Worm (Caenorhabditis elegans) whole organism, L1 larva: ENCODE results near the gene chil-7.
A peak's percentile ranks its signal among the peaks of the same experiment; 100 is the strongest.

ENCODE experiments used
- F16B12.6 ChIP-seq: fragments of 150-350 bp; optimal IDR thresholded peaks from 2 replicates; lab custom pipeline; 2014; ENCODE audit warnings: missing biosample characterization, missing genetic modification characterization
- Y116A8C.19 ChIP-seq: sonication (generic microtip); optimal IDR thresholded peaks from 2 replicates; lab custom pipeline; 2016; ENCODE audit warnings: missing compliant biosample characterization, missing genetic modification characterization, borderline replicate concordance
- aha-1 ChIP-seq: fragments of 150-350 bp; optimal IDR thresholded peaks from 2 replicates; lab custom pipeline; 2014; ENCODE audit warnings: missing biosample characterization, missing genetic modification characterization
- aly-2 ChIP-seq: fragments of 150-350 bp; optimal IDR thresholded peaks from 2 replicates; lab custom pipeline; 2014; ENCODE audit warnings: missing biosample characterization, missing genetic modification characterization
- ama-1 ChIP-seq: fragments of 150-350 bp; optimal IDR thresholded peaks from 2 replicates; lab custom pipeline; 2014
- ceh-8 ChIP-seq: fragments of 200-800 bp; sonication (Bioruptor generic); optimal IDR thresholded peaks from 2 replicates; lab custom pipeline; 2018; ENCODE audit warnings: mild to moderate bottlenecking, missing genetic modification characterization, moderate library complexity, missing compliant biosample characterization
- ces-1 ChIP-seq: fragments of 150-350 bp; optimal IDR thresholded peaks from 2 replicates; lab custom pipeline; 2014; ENCODE audit warnings: missing biosample characterization, missing genetic modification reagents, missing genetic modification characterization
- efl-1 ChIP-seq, 4 experiments: fragments of 150-350 bp; optimal IDR thresholded peaks in 3 of 4; peaks in 1 of 4; 1 replicate in 1 of 4; 2 replicates in 3 of 4; lab custom pipeline; 2014; ENCODE audit warnings: missing biosample characterization in 2 of 4, missing genetic modification characterization in 2 of 4, missing genetic modification reagents in 2 of 4
- egl-13 ChIP-seq: sonication (generic microtip); optimal IDR thresholded peaks from 2 replicates; lab custom pipeline; 2016; ENCODE audit warnings: missing genotype, missing genetic modification reagents, missing genetic modification characterization, missing compliant biosample characterization
- elt-2 ChIP-seq: sonication (generic microtip); optimal IDR thresholded peaks from 2 replicates; lab custom pipeline; 2016; ENCODE audit warnings: missing genetic modification characterization, mild to moderate bottlenecking, inconsistent platforms, missing compliant biosample characterization, missing genetic modification reagents
- elt-3 ChIP-seq, 6 experiments: fragments of 150-350 bp in 1 of 6; sonication (generic microtip); optimal IDR thresholded peaks; 2 replicates each; lab custom pipeline; 2017 to 2018; ENCODE audit warnings: missing biosample characterization in 6 of 6, missing genetic modification characterization in 6 of 6, inconsistent platforms in 1 of 6
- ets-5 ChIP-seq: fragments of 200-800 bp; sonication (Bioruptor generic); IDR thresholded peaks from 2 replicates; pipeline ENCODE4 v1.3.6; 2022; ENCODE audit warnings: missing genetic modification characterization, missing compliant biosample characterization
- fkh-4 ChIP-seq: sonication (generic microtip); optimal IDR thresholded peaks from 2 replicates; lab custom pipeline; 2016; ENCODE audit warnings: missing compliant biosample characterization, missing genetic modification characterization, borderline replicate concordance
- hlh-17 ChIP-seq: fragments of 200-800 bp; sonication (Bioruptor generic); optimal IDR thresholded peaks from 2 replicates; lab custom pipeline; 2018; ENCODE audit warnings: missing genetic modification characterization, mild to moderate bottlenecking, missing compliant biosample characterization, moderate library complexity, borderline replicate concordance
- hlh-4 ChIP-seq: sonication (generic microtip); optimal IDR thresholded peaks from 2 replicates; lab custom pipeline; 2016; ENCODE audit warnings: mild to moderate bottlenecking, missing genetic modification characterization, missing compliant biosample characterization
- irx-1 ChIP-seq: sonication (generic microtip); optimal IDR thresholded peaks from 2 replicates; lab custom pipeline; 2016; ENCODE audit warnings: missing genetic modification characterization, missing compliant biosample characterization
- isw-1 ChIP-seq: fragments of 200-800 bp; sonication (Bioruptor generic); IDR thresholded peaks from 2 replicates; pipeline ENCODE4 v1.3.6; 2022; ENCODE audit warnings: missing genetic modification characterization, missing compliant biosample characterization
- lin-13 ChIP-seq: fragments of 150-350 bp; optimal IDR thresholded peaks from 2 replicates; lab custom pipeline; 2014; ENCODE audit warnings: missing biosample characterization, missing genetic modification reagents, missing genetic modification characterization
- lin-15B ChIP-seq: fragments of 150-350 bp; sonication (generic microtip); optimal IDR thresholded peaks from 3 replicates; lab custom pipeline; 2014; ENCODE audit warnings: missing biosample characterization, missing genetic modification characterization
- lin-35 ChIP-seq, 2 experiments: fragments of 150-350 bp; optimal IDR thresholded peaks; 2 replicates each; lab custom pipeline; 2014; ENCODE audit warnings: missing biosample characterization in 2 of 2, missing genetic modification characterization in 2 of 2, missing genetic modification reagents in 2 of 2
- lin-39 ChIP-seq: fragments of 150-350 bp; optimal IDR thresholded peaks from 2 replicates; lab custom pipeline; 2014; ENCODE audit warnings: missing biosample characterization, missing genetic modification reagents, missing genetic modification characterization
- lir-3 ChIP-seq: sonication (generic microtip); optimal IDR thresholded peaks from 2 replicates; lab custom pipeline; 2016; ENCODE audit warnings: mild to moderate bottlenecking, missing genetic modification characterization, moderate library complexity, missing compliant biosample characterization; ENCODE audit not compliant: poor library complexity
- lsy-2 ChIP-seq, 2 experiments: fragments of 150-350 bp; optimal IDR thresholded peaks; 2 replicates each; lab custom pipeline; 2014; ENCODE audit warnings: missing biosample characterization in 2 of 2, missing genetic modification characterization in 2 of 2
- mab-9 ChIP-seq: fragments of 200-800 bp; sonication (Bioruptor generic); IDR thresholded peaks from 2 replicates; pipeline ENCODE4 v1.3.6; 2022; ENCODE audit warnings: missing genetic modification reagents, missing genetic modification characterization, missing compliant biosample characterization
- mdl-1 ChIP-seq, 2 experiments: fragments of 150-350 bp; optimal IDR thresholded peaks; 2 replicates each; lab custom pipeline; 2014 to 2017; ENCODE audit warnings: missing biosample characterization in 2 of 2, missing genetic modification characterization in 2 of 2, inconsistent platforms in 1 of 2
- mef-2 ChIP-seq: fragments of 150-350 bp; optimal IDR thresholded peaks from 2 replicates; lab custom pipeline; 2014; ENCODE audit warnings: missing biosample characterization, missing genetic modification characterization
- nhr-19 ChIP-seq: fragments of 200-800 bp; sonication (Bioruptor generic); conservative IDR thresholded peaks from 2 replicates; pipeline ENCODE4 v1.3.6; 2022; ENCODE audit warnings: missing genetic modification characterization, missing compliant biosample characterization
- nhr-237 ChIP-seq: fragments of 150-350 bp; optimal IDR thresholded peaks from 2 replicates; lab custom pipeline; 2014; ENCODE audit warnings: missing biosample characterization, missing genetic modification characterization
- nhr-47 ChIP-seq: sonication (generic microtip); optimal IDR thresholded peaks from 2 replicates; lab custom pipeline; 2016; ENCODE audit warnings: mild to moderate bottlenecking, missing genetic modification characterization, moderate library complexity, missing compliant biosample characterization
- nhr-71 ChIP-seq: sonication (generic microtip); optimal IDR thresholded peaks from 2 replicates; lab custom pipeline; 2016; ENCODE audit warnings: mild to moderate bottlenecking, missing genetic modification characterization, moderate library complexity, missing compliant biosample characterization
- nhr-84 ChIP-seq: sonication (generic microtip); optimal IDR thresholded peaks from 2 replicates; lab custom pipeline; 2017; ENCODE audit warnings: missing biosample characterization, missing genetic modification characterization
- nhr-85 ChIP-seq: sonication (generic microtip); peaks from one replicate; lab custom pipeline; 2016; ENCODE audit warnings: missing genetic modification characterization, inconsistent platforms, missing compliant biosample characterization
- pag-3 ChIP-seq: sonication (generic microtip); optimal IDR thresholded peaks from 2 replicates; lab custom pipeline; 2017; ENCODE audit warnings: missing genetic modification characterization, mild to moderate bottlenecking, missing compliant biosample characterization, antibody characterized with exemption, borderline replicate concordance; ENCODE audit not compliant: insufficient read depth
- snpc-4 ChIP-seq: fragments of 150-350 bp; optimal IDR thresholded peaks from 2 replicates; lab custom pipeline; 2014; ENCODE audit warnings: missing biosample characterization, missing genetic modification characterization
- sox-4 ChIP-seq: sonication (generic microtip); optimal IDR thresholded peaks from 2 replicates; lab custom pipeline; 2016; ENCODE audit warnings: missing genetic modification characterization, missing compliant biosample characterization
- swsn-7 ChIP-seq: sonication (generic microtip); optimal IDR thresholded peaks from 2 replicates; lab custom pipeline; 2016; ENCODE audit warnings: missing genetic modification characterization, missing compliant biosample characterization
- tbx-2 ChIP-seq: sonication (generic microtip); optimal IDR thresholded peaks from 2 replicates; lab custom pipeline; 2016; ENCODE audit warnings: missing genetic modification characterization, missing compliant biosample characterization
- tlp-1 ChIP-seq: fragments of 150-350 bp; optimal IDR thresholded peaks from 2 replicates; lab custom pipeline; 2014; ENCODE audit warnings: missing biosample characterization, missing genetic modification characterization
- unc-130 ChIP-seq: fragments of 150-350 bp; optimal IDR thresholded peaks from 2 replicates; lab custom pipeline; 2017; ENCODE audit warnings: missing biosample characterization, missing genetic modification characterization, inconsistent platforms
- unc-30 ChIP-seq: sonication (generic microtip); optimal IDR thresholded peaks from 2 replicates; lab custom pipeline; 2017; ENCODE audit warnings: missing biosample characterization, missing genetic modification characterization
- unc-62 ChIP-seq: fragments of 150-350 bp; optimal IDR thresholded peaks from 2 replicates; lab custom pipeline; 2014; ENCODE audit warnings: missing biosample characterization, missing genetic modification reagents, missing genetic modification characterization
- unc-98 ChIP-seq: fragments of 200-800 bp; sonication (Bioruptor generic); IDR thresholded peaks from 2 replicates; pipeline ENCODE4 v1.3.6; 2022; ENCODE audit warnings: missing genetic modification characterization, missing compliant biosample characterization
- vab-15 ChIP-seq: sonication (generic microtip); optimal IDR thresholded peaks from 2 replicates; lab custom pipeline; 2017; ENCODE audit warnings: missing genotype, mild to moderate bottlenecking, missing genetic modification characterization, missing compliant biosample characterization
- xbp-1 ChIP-seq: sonication (generic microtip); optimal IDR thresholded peaks from 2 replicates; lab custom pipeline; 2016; ENCODE audit warnings: missing genetic modification characterization, missing compliant biosample characterization
- zip-4 ChIP-seq: fragments of 200-800 bp; sonication (Bioruptor generic); optimal IDR thresholded peaks from 2 replicates; lab custom pipeline; 2018; ENCODE audit warnings: mild to moderate bottlenecking, missing genetic modification characterization, moderate library complexity, missing compliant biosample characterization
- ztf-11 ChIP-seq, 2 experiments: sonication (generic microtip); optimal IDR thresholded peaks; 2 replicates each; lab custom pipeline; 2016 to 2017; ENCODE audit warnings: missing genetic modification characterization in 2 of 2, missing biosample characterization in 1 of 2, missing compliant biosample characterization in 1 of 2
- ztf-4 ChIP-seq: fragments of 150-350 bp; optimal IDR thresholded peaks from 2 replicates; lab custom pipeline; 2014; ENCODE audit warnings: missing biosample characterization, missing genetic modification characterization

Gene chil-7

DNA sequence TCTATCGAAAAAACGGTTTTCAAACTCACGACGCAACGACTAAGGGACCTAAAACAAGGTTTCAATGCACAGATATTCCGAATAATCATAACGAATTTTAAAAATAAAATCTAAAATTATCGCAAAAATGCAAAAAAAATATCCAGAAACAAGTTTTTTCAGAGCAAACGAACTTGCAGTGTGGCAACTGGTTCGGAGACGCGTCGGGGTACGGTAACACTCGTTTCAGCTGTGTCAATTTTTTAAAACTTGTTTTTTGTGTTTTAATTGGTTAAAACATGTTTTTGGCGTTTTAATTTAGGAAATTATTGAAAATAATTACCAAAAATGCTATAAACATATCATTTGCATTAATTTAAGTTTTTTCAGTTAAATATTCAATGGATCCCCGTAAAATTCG lies 21.4 kb upstream of the chil-7 start, which contains the start of gene C08H9.16 (continued):
- no peak for TF ChIP-seq lir-3 (tag; lab: Kevin White, UChicago)
- no peak for TF ChIP-seq ets-5 (GFP tag; lab: Robert Waterston, UW)
- peak; percentile 31 for TF ChIP-seq tbx-2
- TF ChIP-seq lin-39 (tag; lab: Kevin White, UChicago): no peak
- no peak for TF ChIP-seq F16B12.6 (tag; lab: Kevin White, UChicago)
- TF ChIP-seq efl-1 (optimal IDR thresholded peaks at IDR 0.05; lab: Kevin White, UChicago): peak; percentile 63 to 68
- peak; percentile 53 to 94 for TF ChIP-seq efl-1 (GFP tag; optimal IDR thresholded peaks at IDR 0.05 in 1 of 2; lab: Kevin White, UChicago)
- TF ChIP-seq isw-1 (GFP tag; lab: Robert Waterston, UW): peak; percentile 9; the same call in 1 of the 2 replicates
- TF ChIP-seq fkh-4 (tag; lab: Kevin White, UChicago): no peak
- no peak for TF ChIP-seq egl-13 (tag; lab: Kevin White, UChicago)
- TF ChIP-seq sox-4 (tag; lab: Kevin White, UChicago): no peak
- no peak for TF ChIP-seq unc-98 (GFP tag; lab: Robert Waterston, UW)
- TF ChIP-seq ztf-11 (tag; optimal IDR thresholded peaks at IDR 0.05; lab: Kevin White, UChicago): no peak
- peak; percentile 7 for TF ChIP-seq swsn-7
- TF ChIP-seq elt-3 (tag; optimal IDR thresholded peaks at IDR 0.05; lab: Kevin White, UChicago): peak in 1 of 6 experiments; percentile 68
- TF ChIP-seq ama-1 (lab: Kevin White, UChicago): no peak
- no peak for TF ChIP-seq unc-130
- peak; percentile 46 for TF ChIP-seq lin-15B
- no peak for TF ChIP-seq hlh-17 (GFP tag; lab: Kevin White, UChicago)
- TF ChIP-seq ceh-8 (GFP tag; lab: Kevin White, UChicago): no peak
- no peak for TF ChIP-seq unc-30 (tag; lab: Kevin White, UChicago)
- peak; percentile 76 for TF ChIP-seq nhr-85 (tag; lab: Kevin White, UChicago)
- TF ChIP-seq mef-2 (tag; lab: Kevin White, UChicago): no peak
- TF ChIP-seq ztf-4 (tag; lab: Kevin White, UChicago): peak; percentile 28
- no peak for TF ChIP-seq mab-9 (GFP tag; lab: Robert Waterston, UW)
- TF ChIP-seq nhr-84 (tag; lab: Kevin White, UChicago): no peak
- TF ChIP-seq aha-1 (tag; lab: Kevin White, UChicago): no peak
- TF ChIP-seq xbp-1 (tag; lab: Kevin White, UChicago): peak; percentile 18
- TF ChIP-seq lsy-2 (tag; optimal IDR thresholded peaks at IDR 0.05; lab: Kevin White, UChicago): peak; percentile 96 to 98
- peak; percentile 24; the same call in 1 of the 2 replicates for TF ChIP-seq nhr-19 (GFP tag; lab: Robert Waterston, UW)
- TF ChIP-seq pag-3 (tag; lab: Kevin White, UChicago): no peak
- no peak for TF ChIP-seq ces-1 (GFP tag; lab: Kevin White, UChicago)
- no peak for TF ChIP-seq elt-2
- peak; percentile 59 for TF ChIP-seq nhr-71 (tag; lab: Kevin White, UChicago)
- no peak for TF ChIP-seq tlp-1 (tag; lab: Kevin White, UChicago)
- no peak for TF ChIP-seq unc-62 (GFP tag; lab: Kevin White, UChicago)
- no peak for TF ChIP-seq aly-2 (tag; lab: Kevin White, UChicago)
- no peak for TF ChIP-seq nhr-237 (tag; lab: Kevin White, UChicago)
- peak; percentile 30 to 71 for TF ChIP-seq lin-35 (GFP tag; optimal IDR thresholded peaks at IDR 0.05; lab: Kevin White, UChicago)
- TF ChIP-seq nhr-47 (tag; lab: Kevin White, UChicago): no peak
- no peak for TF ChIP-seq lin-13

DNA sequence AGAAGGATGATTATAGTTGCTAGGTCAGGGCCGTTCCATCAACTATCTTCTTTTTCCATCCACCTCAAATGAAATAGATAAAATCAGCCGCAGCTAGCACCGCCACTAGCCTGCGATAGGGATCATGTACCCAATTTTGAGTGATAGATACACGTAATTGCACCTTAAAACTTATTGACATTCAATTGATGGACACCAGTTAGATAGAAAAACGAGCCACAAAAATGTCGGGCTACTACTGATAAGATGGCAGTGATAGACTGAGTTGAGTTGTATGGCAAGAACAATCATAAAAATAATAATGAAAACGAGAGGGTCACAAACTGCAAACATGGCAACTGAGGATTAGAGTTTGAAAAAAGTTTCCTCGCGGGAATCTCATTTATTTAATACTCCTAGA lies 20.9 kb upstream of the chil-7 start:
- TF ChIP-seq vab-15 (tag; lab: Kevin White, UChicago): no peak
- no peak for TF ChIP-seq unc-30 (tag; lab: Kevin White, UChicago)
- TF ChIP-seq mdl-1 (tag; optimal IDR thresholded peaks at IDR 0.05; lab: Kevin White, UChicago): no peak
- TF ChIP-seq mab-9 (GFP tag; lab: Robert Waterston, UW): no peak
- peak; percentile 1 for TF ChIP-seq nhr-85 (tag; lab: Kevin White, UChicago)
- no peak for TF ChIP-seq snpc-4 (tag; lab: Kevin White, UChicago)
- no peak for TF ChIP-seq Y116A8C.19 (tag; lab: Kevin White, UChicago)
- no peak for TF ChIP-seq efl-1 (optimal IDR thresholded peaks at IDR 0.05; lab: Kevin White, UChicago)
- TF ChIP-seq efl-1 (GFP tag; optimal IDR thresholded peaks at IDR 0.05 in 1 of 2; lab: Kevin White, UChicago): peak in 1 of 2 experiments; percentile 90
- no peak for TF ChIP-seq hlh-4 (tag; lab: Kevin White, UChicago)
- TF ChIP-seq zip-4 (GFP tag; lab: Kevin White, UChicago): no peak
- TF ChIP-seq irx-1 (tag; lab: Kevin White, UChicago): no peak
